Worm (Caenorhabditis elegans) whole organism, early embryonic: ENCODE results near the gene vhl-1.

Source experiments
- ama-1 ChIP-seq: fragments of 150-350 bp; optimal IDR thresholded peaks from 2 replicates; lab custom pipeline; 2014
- flt-1 ChIP-seq: fragments of 200-800 bp; sonication (Bioruptor generic); IDR thresholded peaks from 2 replicates; pipeline ENCODE4 v1.3.6; 2022; ENCODE audit warnings: missing genetic modification characterization, missing compliant biosample characterization

DNA sequence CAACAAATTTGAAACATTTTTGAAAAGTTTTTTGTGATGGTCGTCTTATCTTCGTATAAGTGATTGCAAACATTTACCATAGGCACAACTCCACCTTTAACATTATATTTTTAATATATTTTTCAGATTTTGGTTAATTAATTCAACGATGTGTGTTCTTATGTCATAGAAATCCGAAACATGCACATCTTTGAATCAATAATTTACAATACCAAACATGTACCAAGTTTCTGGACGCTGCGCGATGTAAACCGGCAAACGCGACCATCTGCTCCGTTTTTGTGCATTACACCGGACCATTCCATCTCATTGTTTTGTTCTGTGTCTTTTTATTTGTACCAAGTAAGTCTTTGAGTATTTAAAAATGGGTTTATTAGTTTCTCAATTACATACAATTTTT is 50.4 kb downstream of the vhl-1 start, which contains the start of gene pgp-4:
- TF ChIP-seq ama-1 (no peak), flt-1 (GFP tag; lab: Robert Waterston, UW) (no peak)
